Fruit fly (Drosophila melanogaster) whole organism, embryonic: ENCODE data around the gene CG5608.

Experiments used
- Aef1 ChIP-seq: fragments of 200-800 bp; sonication (Bioruptor generic); IDR thresholded peaks from 3 replicates; pipeline ENCODE4 v1.3.6; 2022; ENCODE audit warnings: missing biosample characterization, missing genetic modification characterization
- CG10654 ChIP-seq: fragments of 200-800 bp; sonication (Bioruptor generic); optimal IDR thresholded peaks from 2 replicates; lab custom pipeline; 2016; ENCODE audit warnings: missing biosample characterization, missing genetic modification characterization
- CG11456 ChIP-seq: fragments of 200-800 bp; sonication (Bioruptor generic); IDR thresholded peaks from 3 replicates; pipeline ENCODE4 v1.3.6; 2022; ENCODE audit warnings: missing biosample characterization, missing genetic modification characterization
- CG12219 ChIP-seq: fragments of 200-800 bp; sonication (Bioruptor generic); optimal IDR thresholded peaks from 3 replicates; lab custom pipeline; 2018; ENCODE audit warnings: missing biosample characterization, mild to moderate bottlenecking, missing genetic modification characterization
- CG12299 ChIP-seq: fragments of 200-800 bp; sonication (Bioruptor generic); optimal IDR thresholded peaks from 2 replicates; lab custom pipeline; 2018; ENCODE audit warnings: missing biosample characterization, mild to moderate bottlenecking, missing genetic modification characterization
- CG14014 ChIP-seq: fragments of 200-800 bp; sonication (Bioruptor generic); IDR thresholded peaks from 2 replicates; pipeline ENCODE4 v1.3.6; 2022; ENCODE audit warnings: missing biosample characterization, missing genetic modification characterization
- CG15073 ChIP-seq: fragments of 200-800 bp; sonication (Bioruptor generic); optimal IDR thresholded peaks from 2 replicates; lab custom pipeline; 2016; ENCODE audit warnings: missing biosample characterization, missing genetic modification characterization
- CG17912 ChIP-seq: fragments of 200-800 bp; sonication (Bioruptor generic); optimal IDR thresholded peaks from 2 replicates; lab custom pipeline; 2018; ENCODE audit warnings: missing biosample characterization, mild to moderate bottlenecking, missing genetic modification characterization
- CG18764 ChIP-seq: fragments of 200-800 bp; sonication (Bioruptor generic); optimal IDR thresholded peaks from 3 replicates; lab custom pipeline; 2016; ENCODE audit warnings: missing biosample characterization, missing genetic modification characterization
- CG2712 ChIP-seq: fragments of 200-800 bp; optimal IDR thresholded peaks from 3 replicates; lab custom pipeline; 2019; ENCODE audit warnings: missing biosample characterization, mild to moderate bottlenecking, missing genetic modification characterization, moderate library complexity
- CG2875 ChIP-seq: fragments of 200-800 bp; sonication (Bioruptor generic); optimal IDR thresholded peaks from 2 replicates; lab custom pipeline; 2017; ENCODE audit warnings: missing biosample characterization, mild to moderate bottlenecking, missing genetic modification characterization, missing genetic modification reagents
- CG32772 ChIP-seq: fragments of 200-800 bp; sonication (Bioruptor generic); IDR thresholded peaks from 2 replicates; pipeline ENCODE4 v1.3.6; 2022; ENCODE audit warnings: missing biosample characterization, missing genetic modification characterization
- CG3407 ChIP-seq: fragments of 200-800 bp; sonication (Bioruptor generic); optimal IDR thresholded peaks from 2 replicates; lab custom pipeline; 2018; ENCODE audit warnings: missing biosample characterization, mild to moderate bottlenecking, missing genetic modification characterization
- CG3995 ChIP-seq: fragments of 200-800 bp; sonication (Bioruptor generic); optimal IDR thresholded peaks from 3 replicates; lab custom pipeline; 2016; ENCODE audit warnings: missing biosample characterization, missing genetic modification characterization
- CG6654 ChIP-seq: fragments of 200-800 bp; sonication (Bioruptor generic); optimal IDR thresholded peaks from 2 replicates; lab custom pipeline; 2017; ENCODE audit warnings: missing biosample characterization, mild to moderate bottlenecking, missing genetic modification characterization
- CG7987 ChIP-seq: fragments of 200-800 bp; sonication (Bioruptor generic); optimal IDR thresholded peaks from 2 replicates; lab custom pipeline; 2018; ENCODE audit warnings: missing biosample characterization, mild to moderate bottlenecking, missing genetic modification characterization, moderate library complexity
- CG8765 ChIP-seq: fragments of 200-800 bp; sonication (Bioruptor generic); IDR thresholded peaks from 2 replicates; pipeline ENCODE4 v1.3.6; 2022; ENCODE audit warnings: missing biosample characterization, missing genetic modification characterization
- CG9215 ChIP-seq: fragments of 200-800 bp; sonication (Bioruptor generic); IDR thresholded peaks from 2 replicates; pipeline ENCODE4 v1.3.6; 2022; ENCODE audit warnings: missing biosample characterization, missing genetic modification characterization
- CkIIα-i1 ChIP-seq: fragments of 200-800 bp; sonication (Bioruptor generic); IDR thresholded peaks from 2 replicates; pipeline ENCODE4 v1.3.6; 2022; ENCODE audit warnings: missing biosample characterization, missing genetic modification characterization
- D19B ChIP-seq: fragments of 200-800 bp; sonication (Bioruptor generic); optimal IDR thresholded peaks from 2 replicates; lab custom pipeline; 2017; ENCODE audit warnings: missing biosample characterization, mild to moderate bottlenecking, missing genetic modification characterization
- Deaf1 ChIP-seq: fragments of 200-800 bp; optimal IDR thresholded peaks from 3 replicates; lab custom pipeline; 2019; ENCODE audit warnings: missing biosample characterization, mild to moderate bottlenecking, missing genetic modification characterization, moderate library complexity
- Dip3 ChIP-seq: fragments of 200-800 bp; sonication (Bioruptor generic); optimal IDR thresholded peaks from 3 replicates; lab custom pipeline; 2016; ENCODE audit warnings: missing biosample characterization, missing genetic modification characterization
- Gug ChIP-seq: fragments of 200-800 bp; sonication (Bioruptor generic); IDR thresholded peaks from 4 replicates; pipeline ENCODE4 v1.3.6; 2022; ENCODE audit warnings: missing biosample characterization, missing genetic modification characterization
- HLH54F ChIP-seq: fragments of 200-800 bp; sonication (Bioruptor generic); optimal IDR thresholded peaks from 3 replicates; lab custom pipeline; 2016; ENCODE audit warnings: missing biosample characterization, missing genetic modification characterization
- NC2α ChIP-seq: fragments of 200-800 bp; sonication (Bioruptor generic); optimal IDR thresholded peaks from 2 replicates; lab custom pipeline; 2016; ENCODE audit warnings: missing biosample characterization, missing genetic modification characterization
- Nf-YA ChIP-seq: fragments of 200-800 bp; sonication (Bioruptor generic); IDR thresholded peaks from 2 replicates; pipeline ENCODE4 v1.3.6; 2022; ENCODE audit warnings: missing biosample characterization, missing genetic modification characterization
- TFAM ChIP-seq: fragments of 200-800 bp; sonication (Bioruptor generic); optimal IDR thresholded peaks from 2 replicates; lab custom pipeline; 2017; ENCODE audit warnings: missing biosample characterization, missing genetic modification characterization, inconsistent platforms
- Tbp ChIP-seq: fragments of >200 bp; optimal IDR thresholded peaks from 2 replicates; lab custom pipeline; 2018; ENCODE audit warnings: missing biosample characterization, missing genetic modification characterization
- Trl ChIP-seq, 3 experiments: fragments of >200 bp in 2 of 3; fragments of 200-800 bp in 1 of 3; sonication (Bioruptor generic) in 1 of 3; optimal IDR thresholded peaks; 2 replicates in 1 of 3; 3 replicates in 2 of 3; lab custom pipeline; 2016 to 2017; ENCODE audit warnings: missing biosample characterization in 1 of 3, missing genetic modification characterization in 1 of 3
- ab ChIP-seq: fragments of 200-800 bp; sonication (Bioruptor generic); optimal IDR thresholded peaks from 2 replicates; lab custom pipeline; 2016; ENCODE audit warnings: missing biosample characterization, missing genetic modification characterization
- ash1 ChIP-seq: fragments of 200-800 bp; sonication (Bioruptor generic); optimal IDR thresholded peaks from 2 replicates; lab custom pipeline; 2018; ENCODE audit warnings: missing biosample characterization, mild to moderate bottlenecking, missing genetic modification characterization
- bbx ChIP-seq: fragments of 200-800 bp; sonication (Bioruptor generic); IDR thresholded peaks from 2 replicates; pipeline ENCODE4 v1.3.6; 2022; ENCODE audit warnings: missing biosample characterization, missing genetic modification characterization; ENCODE audit not compliant: partially characterized antibody
- dati ChIP-seq: fragments of 200-800 bp; sonication (Bioruptor generic); IDR thresholded peaks from 2 replicates; pipeline ENCODE4 v1.3.6; 2022; ENCODE audit warnings: missing biosample characterization, missing genetic modification characterization
- dmrt11E ChIP-seq: fragments of 200-800 bp; sonication (Bioruptor generic); optimal IDR thresholded peaks from 3 replicates; lab custom pipeline; 2018; ENCODE audit warnings: missing biosample characterization, mild to moderate bottlenecking, missing genetic modification characterization, moderate library complexity
- eve ChIP-seq, 2 experiments: fragments of >200 bp; optimal IDR thresholded peaks; 2 replicates each; lab custom pipeline; 2017; ENCODE audit warnings: missing biosample characterization in 2 of 2, missing genetic modification characterization in 2 of 2
- ewg ChIP-seq: fragments of 200-800 bp; sonication (Bioruptor generic); optimal IDR thresholded peaks from 3 replicates; lab custom pipeline; 2017; ENCODE audit warnings: mild to moderate bottlenecking, missing biosample characterization, missing genetic modification reagents, missing genetic modification characterization
- fd96Cb ChIP-seq: fragments of 200-800 bp; sonication (Bioruptor generic); optimal IDR thresholded peaks from 2 replicates; lab custom pipeline; 2018; ENCODE audit warnings: missing biosample characterization, mild to moderate bottlenecking, missing genetic modification characterization, moderate library complexity
- fru ChIP-seq: fragments of >200 bp; optimal IDR thresholded peaks from 2 replicates; lab custom pipeline; 2017
- luna ChIP-seq: fragments of 200-800 bp; sonication (Bioruptor generic); optimal IDR thresholded peaks from 2 replicates; lab custom pipeline; 2016; ENCODE audit warnings: missing biosample characterization, missing genetic modification characterization
- odd ChIP-seq: fragments of 200-800 bp; sonication (Bioruptor generic); optimal IDR thresholded peaks from 2 replicates; lab custom pipeline; 2017; ENCODE audit warnings: missing biosample characterization, mild to moderate bottlenecking, missing genetic modification characterization
- psq ChIP-seq: fragments of 200-800 bp; sonication (Bioruptor generic); optimal IDR thresholded peaks from 2 replicates; lab custom pipeline; 2017; ENCODE audit warnings: missing biosample characterization, missing genetic modification characterization
- rib ChIP-seq: fragments of 200-800 bp; sonication (Bioruptor generic); IDR thresholded peaks from 2 replicates; pipeline ENCODE4 v1.3.6; 2022; ENCODE audit warnings: missing biosample characterization, missing genetic modification characterization
- schlank ChIP-seq: fragments of 200-800 bp; sonication (Bioruptor generic); optimal IDR thresholded peaks from 2 replicates; lab custom pipeline; 2018; ENCODE audit warnings: missing biosample characterization, mild to moderate bottlenecking, missing genetic modification characterization
- sqz ChIP-seq: fragments of 200-800 bp; sonication (Bioruptor generic); optimal IDR thresholded peaks from 3 replicates; lab custom pipeline; 2018; ENCODE audit warnings: missing biosample characterization, mild to moderate bottlenecking, missing genetic modification characterization
- sr ChIP-seq: fragments of 200-800 bp; sonication (Bioruptor generic); IDR thresholded peaks from 3 replicates; pipeline ENCODE4 v1.3.6; 2022; ENCODE audit warnings: missing biosample characterization, missing genetic modification characterization
- sug ChIP-seq: fragments of 200-800 bp; optimal IDR thresholded peaks from 2 replicates; lab custom pipeline; 2019; ENCODE audit warnings: missing biosample characterization, mild to moderate bottlenecking, missing genetic modification characterization, moderate library complexity
- unc-4 ChIP-seq: fragments of 200-800 bp; sonication (Bioruptor generic); IDR thresholded peaks from 2 replicates; pipeline ENCODE4 v1.3.6; 2022; ENCODE audit warnings: missing biosample characterization, missing genetic modification characterization; ENCODE audit not compliant: partially characterized antibody
- vfl ChIP-seq: fragments of 200-800 bp; sonication (Bioruptor generic); optimal IDR thresholded peaks from 2 replicates; lab custom pipeline; 2016; ENCODE audit warnings: missing biosample characterization, missing genetic modification characterization
- wdn ChIP-seq: fragments of 200-800 bp; sonication (Bioruptor generic); IDR thresholded peaks from 2 replicates; pipeline ENCODE4 v1.3.6; 2022; ENCODE audit warnings: missing biosample characterization, missing genetic modification characterization
- zen ChIP-seq: fragments of 200-800 bp; sonication (Bioruptor generic); optimal IDR thresholded peaks from 3 replicates; lab custom pipeline; 2018; ENCODE audit warnings: missing biosample characterization, mild to moderate bottlenecking, missing genetic modification characterization, moderate library complexity

Gene CG5608

DNA sequence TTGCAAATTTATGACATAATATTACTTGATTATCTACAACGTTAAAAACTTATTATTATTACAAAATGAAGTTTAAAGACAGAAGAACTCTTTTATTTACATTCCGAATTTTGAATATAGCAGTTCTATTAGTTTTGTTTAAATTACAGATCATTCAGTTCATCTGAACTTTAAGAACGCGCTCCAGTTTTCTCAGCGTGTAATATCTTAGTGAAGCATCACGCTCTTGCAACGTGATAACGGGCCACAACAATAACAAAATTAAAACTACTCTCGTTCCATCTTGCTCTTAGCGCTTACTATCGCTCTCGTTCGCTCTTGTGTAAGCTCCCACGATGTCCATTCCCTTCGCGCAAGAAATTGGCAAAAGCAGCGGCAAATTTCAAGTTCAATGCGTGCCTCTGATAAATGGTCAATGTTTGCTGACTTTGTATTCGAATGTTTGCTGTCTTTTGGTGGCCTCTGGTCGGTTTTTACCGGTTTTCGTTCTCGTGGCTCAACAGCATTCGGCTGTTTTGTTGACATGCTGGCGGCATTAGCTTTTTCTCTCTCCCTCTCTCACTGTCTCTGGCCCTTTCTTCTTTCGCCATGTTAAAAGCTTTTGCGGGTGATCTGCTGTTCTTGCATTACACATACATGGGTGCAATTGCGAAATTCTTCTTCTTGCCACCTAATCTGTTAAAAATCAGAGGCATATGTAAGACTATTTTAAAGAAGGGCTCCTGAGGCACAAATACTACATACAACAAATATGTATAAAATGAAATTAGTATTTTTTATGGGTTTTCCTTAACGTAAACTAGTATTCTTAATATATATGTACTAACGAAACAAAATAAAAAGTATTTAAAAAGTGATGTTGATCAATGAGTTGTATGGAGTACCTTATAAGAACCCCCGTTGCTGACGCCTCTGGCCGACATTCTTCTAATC, 22.2 kb downstream of the CG5608 start (continued):
- peak; percentile 66 for TF ChIP-seq Deaf1 (tag; lab: Kevin White, UChicago)
- TF ChIP-seq bbx (GFP tag; lab: Robert Waterston, UW): no peak
- TF ChIP-seq unc-4 (GFP tag; lab: Robert Waterston, UW): no peak
- no peak for TF ChIP-seq CkIIα-i1 (GFP tag; lab: Robert Waterston, UW)
- TF ChIP-seq CG18764 (GFP tag; lab: Kevin White, UChicago): no peak
- no peak for TF ChIP-seq odd (GFP tag; lab: Kevin White, UChicago)
- TF ChIP-seq Nf-YA (GFP tag; lab: Robert Waterston, UW): no peak
- no peak for TF ChIP-seq dati (GFP tag; lab: Robert Waterston, UW)
- TF ChIP-seq CG17912: no peak
- TF ChIP-seq CG12299 (tag; lab: Kevin White, UChicago): no peak
- no peak for TF ChIP-seq CG15073
- TF ChIP-seq CG12219: no peak
- no peak for TF ChIP-seq sqz (GFP tag; lab: Kevin White, UChicago)
- peak; percentile 23 for TF ChIP-seq D19B
- no peak for TF ChIP-seq wdn (GFP tag; lab: Robert Waterston, UW)
- TF ChIP-seq ash1: no peak
- TF ChIP-seq CG3995 (GFP tag; lab: Kevin White, UChicago): peak; percentile 41
- peak; percentile 23 for TF ChIP-seq CG2712 (tag; lab: Kevin White, UChicago)
- TF ChIP-seq CG3407 (GFP tag; lab: Kevin White, UChicago): no peak
- no peak for TF ChIP-seq CG2875 (GFP tag; lab: Kevin White, UChicago)
- TF ChIP-seq sr (GFP tag; lab: Robert Waterston, UW): no peak
- no peak for TF ChIP-seq eve (GFP tag; optimal IDR thresholded peaks at IDR 0.05; lab: Kevin White, UChicago)
- TF ChIP-seq Gug: no peak
- no peak for TF ChIP-seq TFAM (GFP tag; lab: Kevin White, UChicago)
- no peak for TF ChIP-seq fd96Cb (tag; lab: Kevin White, UChicago)
- no peak for TF ChIP-seq Tbp (GFP tag; lab: Kevin White, UChicago)
- TF ChIP-seq luna (GFP tag; lab: Kevin White, UChicago): no peak
- 0 out of 2 replicates have a peak, but pooled peaks have one; percentile 26 for TF ChIP-seq CG14014 (GFP tag; lab: Robert Waterston, UW)
- 0 out of 2 replicates have a peak, but pooled peaks have one; percentile 42 for TF ChIP-seq rib (GFP tag; lab: Robert Waterston, UW)
- TF ChIP-seq CG8765 (GFP tag; lab: Robert Waterston, UW): no peak
- peak; percentile 99 for TF ChIP-seq CG7987
- TF ChIP-seq Dip3 (GFP tag; lab: Kevin White, UChicago): peak; percentile 25
- no peak for TF ChIP-seq CG32772 (GFP tag; lab: Robert Waterston, UW)
- peak; percentile 61 for TF ChIP-seq CG9215 (GFP tag; lab: Robert Waterston, UW)
- TF ChIP-seq zen (tag; lab: Kevin White, UChicago): no peak
- TF ChIP-seq CG6654 (GFP tag; lab: Kevin White, UChicago): no peak
- TF ChIP-seq CG10654: no peak
- TF ChIP-seq sug (tag; lab: Kevin White, UChicago): peak; percentile 6
- TF ChIP-seq NC2α (GFP tag; lab: Kevin White, UChicago): no peak
- no peak for TF ChIP-seq dmrt11E (tag; lab: Kevin White, UChicago)
- no peak for TF ChIP-seq HLH54F (GFP tag; lab: Kevin White, UChicago)
- no peak for TF ChIP-seq CG11456 (GFP tag; lab: Robert Waterston, UW)
- no peak for TF ChIP-seq schlank (tag; lab: Kevin White, UChicago)
- no peak for TF ChIP-seq fru
- no peak for TF ChIP-seq ab (GFP tag; lab: Kevin White, UChicago)
- no peak for TF ChIP-seq vfl
- TF ChIP-seq Aef1 (GFP tag; lab: Robert Waterston, UW): no peak
- no peak for TF ChIP-seq psq (GFP tag; lab: Kevin White, UChicago)
- TF ChIP-seq ewg (GFP tag; lab: Kevin White, UChicago): no peak
- peak; percentile 15 to 76 for TF ChIP-seq Trl (optimal IDR thresholded peaks at IDR 0.05; lab: Kevin White, UChicago)
- no peak for TF ChIP-seq Trl (GFP tag; optimal IDR thresholded peaks at IDR 0.05; lab: Kevin White, UChicago)
